Fruit fly (Drosophila melanogaster) whole organism, prepupa: ENCODE results near the gene CG3345.

ENCODE experiments used
- CG10669 ChIP-seq: fragments of 200-800 bp; sonication (Bioruptor generic); optimal IDR thresholded peaks from 3 replicates; lab custom pipeline; 2018; ENCODE audit warnings: missing biosample characterization, mild to moderate bottlenecking, missing genetic modification characterization, moderate library complexity
- CG11762 ChIP-seq: fragments of 200-800 bp; sonication (Bioruptor generic); optimal IDR thresholded peaks from 3 replicates; lab custom pipeline; 2016; ENCODE audit warnings: missing biosample characterization, missing genetic modification characterization; ENCODE audit not compliant: insufficient read depth
- CG1621 ChIP-seq: fragments of 200-800 bp; sonication (Bioruptor generic); optimal IDR thresholded peaks from 3 replicates; lab custom pipeline; 2018; ENCODE audit warnings: missing biosample characterization, mild to moderate bottlenecking, missing genetic modification characterization
- CG3032 ChIP-seq: fragments of 200-800 bp; optimal IDR thresholded peaks from 2 replicates; lab custom pipeline; 2019; ENCODE audit warnings: missing biosample characterization, mild to moderate bottlenecking, missing genetic modification characterization, moderate library complexity
- CG31627 ChIP-seq: fragments of 200-800 bp; sonication (Bioruptor generic); optimal IDR thresholded peaks from 3 replicates; lab custom pipeline; 2016; ENCODE audit warnings: missing biosample characterization, missing genetic modification characterization
- CG34406 ChIP-seq: fragments of 200-800 bp; sonication (Bioruptor generic); optimal IDR thresholded peaks from 3 replicates; lab custom pipeline; 2016; ENCODE audit warnings: missing biosample characterization, missing genetic modification characterization
- CG4318 ChIP-seq: fragments of 200-800 bp; sonication (Bioruptor generic); optimal IDR thresholded peaks from 3 replicates; lab custom pipeline; 2017; ENCODE audit warnings: missing biosample characterization, mild to moderate bottlenecking, missing genetic modification characterization
- CG6792 ChIP-seq: fragments of 200-800 bp; sonication (Bioruptor generic); optimal IDR thresholded peaks from 3 replicates; lab custom pipeline; 2016; ENCODE audit warnings: missing biosample characterization, missing genetic modification characterization
- CG8119 ChIP-seq: fragments of 200-800 bp; sonication (Bioruptor generic); IDR thresholded peaks from 3 replicates; pipeline ENCODE4 v1.3.6; 2022; ENCODE audit warnings: missing biosample characterization, missing genetic modification characterization
- CG8319 ChIP-seq: fragments of 200-800 bp; sonication (Bioruptor generic); optimal IDR thresholded peaks from 3 replicates; lab custom pipeline; 2016; ENCODE audit warnings: missing biosample characterization, missing genetic modification characterization
- Eip75B ChIP-seq: fragments of 200-800 bp; sonication (Bioruptor generic); optimal IDR thresholded peaks from 3 replicates; lab custom pipeline; 2016; ENCODE audit warnings: missing biosample characterization, missing genetic modification characterization
- Eip78C ChIP-seq: fragments of 200-800 bp; sonication (Bioruptor generic); peaks from one replicate; lab custom pipeline; 2016; ENCODE audit warnings: missing biosample characterization, missing genetic modification characterization
- Eip93F ChIP-seq: fragments of 200-800 bp; sonication (Bioruptor generic); optimal IDR thresholded peaks from 2 replicates; lab custom pipeline; 2016; ENCODE audit warnings: missing biosample characterization, mild to moderate bottlenecking, missing genetic modification characterization
- Ets96B ChIP-seq: fragments of 200-800 bp; optimal IDR thresholded peaks from 2 replicates; lab custom pipeline; 2019; ENCODE audit warnings: missing biosample characterization, mild to moderate bottlenecking, missing genetic modification characterization, moderate library complexity
- Gug ChIP-seq: fragments of 200-800 bp; sonication (Bioruptor generic); IDR thresholded peaks from 2 replicates; pipeline ENCODE4 v1.3.6; 2022; ENCODE audit warnings: missing biosample characterization, missing genetic modification characterization
- Hr38 ChIP-seq: sonication (Bioruptor generic); optimal IDR thresholded peaks from 2 replicates; lab custom pipeline; 2016; ENCODE audit warnings: missing biosample characterization, missing genetic modification characterization
- Hr39 ChIP-seq: fragments of 200-800 bp; sonication (Bioruptor generic); optimal IDR thresholded peaks from 2 replicates; lab custom pipeline; 2016; ENCODE audit warnings: missing biosample characterization, missing genetic modification characterization
- Hr4 ChIP-seq: fragments of 200-800 bp; sonication (Bioruptor generic); optimal IDR thresholded peaks from 3 replicates; lab custom pipeline; 2016; ENCODE audit warnings: missing biosample characterization, missing genetic modification characterization
- Smox ChIP-seq: fragments of 200-800 bp; sonication (Bioruptor generic); optimal IDR thresholded peaks from 3 replicates; lab custom pipeline; 2016; ENCODE audit warnings: missing biosample characterization, missing genetic modification characterization
- Sox102F ChIP-seq: fragments of 200-800 bp; sonication (Bioruptor generic); optimal IDR thresholded peaks from 2 replicates; lab custom pipeline; 2016; ENCODE audit warnings: missing biosample characterization, mild to moderate bottlenecking, missing genetic modification characterization
- Sox14 ChIP-seq: fragments of 200-800 bp; sonication (Bioruptor generic); optimal IDR thresholded peaks from 3 replicates; lab custom pipeline; 2016; ENCODE audit warnings: missing biosample characterization, missing genetic modification characterization
- achi ChIP-seq: fragments of 200-800 bp; sonication (Bioruptor generic); optimal IDR thresholded peaks from 3 replicates; lab custom pipeline; 2016; ENCODE audit warnings: missing biosample characterization, missing genetic modification characterization
- acj6 ChIP-seq: fragments of 200-800 bp; sonication (Bioruptor generic); optimal IDR thresholded peaks from 3 replicates; lab custom pipeline; 2016; ENCODE audit warnings: missing biosample characterization, missing genetic modification characterization
- cyc ChIP-seq: fragments of 200-800 bp; sonication (Bioruptor generic); optimal IDR thresholded peaks from 3 replicates; lab custom pipeline; 2016; ENCODE audit warnings: missing biosample characterization, missing genetic modification characterization
- dsx ChIP-seq: fragments of 200-800 bp; optimal IDR thresholded peaks from 3 replicates; lab custom pipeline; 2019; ENCODE audit warnings: missing biosample characterization, mild to moderate bottlenecking, missing genetic modification characterization, moderate library complexity; ENCODE audit not compliant: poor library complexity, severe bottlenecking
- eg ChIP-seq: fragments of 200-800 bp; sonication (Bioruptor generic); IDR thresholded peaks from 3 replicates; pipeline ENCODE4 v1.3.6; 2022; ENCODE audit warnings: missing biosample characterization, missing genetic modification characterization
- esn ChIP-seq: fragments of 200-800 bp; sonication (Bioruptor generic); optimal IDR thresholded peaks from 2 replicates; lab custom pipeline; 2016; ENCODE audit warnings: missing biosample characterization, mild to moderate bottlenecking, missing genetic modification characterization, moderate library complexity
- fd59A ChIP-seq: fragments of 200-800 bp; sonication (Bioruptor generic); optimal IDR thresholded peaks from 2 replicates; lab custom pipeline; 2017; ENCODE audit warnings: missing biosample characterization, mild to moderate bottlenecking, missing genetic modification characterization, missing genetic modification reagents
- fd85E ChIP-seq: fragments of 200-800 bp; sonication (Bioruptor generic); optimal IDR thresholded peaks from 3 replicates; lab custom pipeline; 2016; ENCODE audit warnings: missing biosample characterization, missing genetic modification characterization
- lz ChIP-seq: fragments of 200-800 bp; sonication (Bioruptor generic); optimal IDR thresholded peaks from 3 replicates; lab custom pipeline; 2016; ENCODE audit warnings: missing biosample characterization, missing genetic modification characterization
- net ChIP-seq: fragments of 200-800 bp; sonication (Bioruptor generic); optimal IDR thresholded peaks from 3 replicates; lab custom pipeline; 2016; ENCODE audit warnings: missing biosample characterization, missing genetic modification characterization
- pdm3 ChIP-seq: fragments of 200-800 bp; sonication (Bioruptor generic); optimal IDR thresholded peaks from 3 replicates; lab custom pipeline; 2016; ENCODE audit warnings: missing biosample characterization, missing genetic modification characterization
- salr ChIP-seq, 2 experiments: fragments of 200-800 bp; sonication (Bioruptor generic); optimal IDR thresholded peaks; 3 replicates each; lab custom pipeline; 2016 to 2018; ENCODE audit warnings: missing biosample characterization in 2 of 2, missing genetic modification characterization in 2 of 2, mild to moderate bottlenecking in 1 of 2
- spab ChIP-seq: fragments of 200-800 bp; sonication (Bioruptor generic); optimal IDR thresholded peaks from 2 replicates; lab custom pipeline; 2017; ENCODE audit warnings: missing biosample characterization, mild to moderate bottlenecking, missing genetic modification characterization, missing genetic modification reagents

Gene CG3345

DNA sequence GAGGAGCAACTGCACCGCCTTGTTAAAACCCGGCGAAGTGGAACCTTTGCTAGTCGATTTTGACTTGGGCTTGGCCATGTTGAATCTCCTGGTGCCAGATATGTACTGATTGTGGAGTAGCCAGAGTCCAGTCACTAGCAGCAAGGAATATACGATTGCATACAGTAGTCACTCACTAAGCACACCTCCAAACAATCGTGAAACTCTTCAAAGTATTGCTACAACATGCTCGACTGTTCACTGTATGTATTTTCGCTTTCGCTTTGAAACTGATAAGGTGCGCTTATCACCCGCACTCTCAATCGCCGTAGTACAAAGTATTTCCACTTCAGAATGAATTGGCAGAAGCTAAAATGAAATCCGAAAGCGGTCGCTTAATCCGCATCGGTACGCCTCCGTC is 17.5 kb downstream of the CG3345 start (continued):
- peak; percentile 27; the same call in 1 of the 3 replicates for TF ChIP-seq CG8119 (GFP tag; lab: Robert Waterston, UW)
- TF ChIP-seq Sox14 (GFP tag; lab: Kevin White, UChicago), result peak; percentile 87
- peak; percentile 55 for TF ChIP-seq achi (GFP tag; lab: Kevin White, UChicago)
- peak; percentile 41 for TF ChIP-seq Ets96B (tag; lab: Kevin White, UChicago)
- peak in 1 of 2 experiments; percentile 48 for TF ChIP-seq salr (GFP tag; optimal IDR thresholded peaks at IDR 0.05; lab: Kevin White, UChicago)
- TF ChIP-seq Eip93F, result peak; percentile 92
- peak; percentile 83 for TF ChIP-seq cyc (GFP tag; lab: Kevin White, UChicago)
- TF ChIP-seq CG8319, result peak; percentile 44
- TF ChIP-seq lz (GFP tag; lab: Kevin White, UChicago), result peak; percentile 73
- TF ChIP-seq Smox (GFP tag; lab: Kevin White, UChicago), result no peak
- TF ChIP-seq acj6 (GFP tag; lab: Kevin White, UChicago), result peak; percentile 69
- peak; percentile 88 for TF ChIP-seq dsx
- peak; percentile 91 for TF ChIP-seq Eip78C
- TF ChIP-seq CG34406 (GFP tag; lab: Kevin White, UChicago), result peak; percentile 62
- TF ChIP-seq Hr39 (GFP tag; lab: Kevin White, UChicago), result peak; percentile 84
- TF ChIP-seq CG10669 (GFP tag; lab: Kevin White, UChicago), result peak; percentile 67
- TF ChIP-seq Gug (GFP tag; lab: Robert Waterston, UW), result 0 out of 2 replicates have a peak, but pooled peaks have one; percentile 24
- peak; percentile 75 for TF ChIP-seq Hr4 (GFP tag; lab: Kevin White, UChicago)
- TF ChIP-seq net (GFP tag; lab: Kevin White, UChicago), result peak; percentile 80
- peak; percentile 40 for TF ChIP-seq CG3032 (tag; lab: Kevin White, UChicago)
- TF ChIP-seq eg (GFP tag; lab: Robert Waterston, UW), result peak; percentile 73; the same call in 2 of the 3 replicates
- TF ChIP-seq pdm3, result peak; percentile 80

DNA sequence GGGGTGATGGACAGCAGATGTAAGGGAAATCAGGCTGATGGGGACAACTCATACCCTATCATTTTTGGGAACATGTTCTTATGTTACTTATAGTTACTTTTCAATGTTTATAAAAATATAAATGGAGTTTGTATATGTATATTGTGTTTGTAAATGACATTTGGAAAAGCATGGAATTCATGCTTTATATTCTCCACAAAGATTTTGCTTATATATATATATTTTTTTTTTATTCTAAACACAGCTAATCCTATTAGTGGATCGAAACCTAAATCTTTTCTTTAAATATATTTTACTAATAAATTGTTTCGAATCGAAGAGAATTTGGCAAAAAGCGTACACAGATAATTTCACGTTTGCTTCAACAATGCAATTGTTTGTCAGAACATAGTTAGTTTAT is 20.2 kb downstream of the CG3345 start, which contains the start of gene Amnionless:
Gene Amnionless (minus strand): TSS at position 101 of the 400 bp plus-strand sequence.
- TF ChIP-seq Hr4 (GFP tag; lab: Kevin White, UChicago), result no peak
- TF ChIP-seq Eip75B (GFP tag; lab: Kevin White, UChicago), result no peak
- TF ChIP-seq Hr38, result no peak
- no peak for TF ChIP-seq CG10669 (GFP tag; lab: Kevin White, UChicago)
- TF ChIP-seq dsx, result no peak
- TF ChIP-seq fd59A, result no peak
- TF ChIP-seq Eip78C, result no peak
- no peak for TF ChIP-seq Eip93F
- no peak for TF ChIP-seq spab (GFP tag; lab: Kevin White, UChicago)
- TF ChIP-seq esn (GFP tag; lab: Kevin White, UChicago), result no peak
- TF ChIP-seq Smox (GFP tag; lab: Kevin White, UChicago), result no peak
- no peak for TF ChIP-seq net (GFP tag; lab: Kevin White, UChicago)
- TF ChIP-seq CG4318 (GFP tag; lab: Kevin White, UChicago), result no peak
- TF ChIP-seq Sox102F (GFP tag; lab: Kevin White, UChicago), result no peak
- no peak for TF ChIP-seq CG11762

DNA sequence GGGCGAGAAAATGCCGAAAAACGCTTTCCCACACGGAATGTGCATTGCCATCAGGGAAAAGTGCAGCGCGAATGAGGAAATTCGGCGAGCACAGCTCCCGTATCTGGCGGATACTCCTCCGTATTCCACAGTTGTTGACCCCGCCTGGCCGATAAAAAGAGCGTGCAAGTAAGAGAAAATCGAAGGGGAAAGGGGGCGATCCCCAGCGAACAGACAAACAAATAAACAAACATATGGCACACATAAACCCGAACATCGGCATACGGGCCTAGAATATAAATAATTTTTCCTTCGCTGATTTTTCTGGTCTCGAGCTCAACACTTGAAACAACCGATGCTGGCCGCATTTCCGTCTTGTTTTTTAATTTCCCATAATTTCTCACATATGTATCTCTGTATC is 21.5 kb downstream of the CG3345 start:
- TF ChIP-seq CG31627 (GFP tag; lab: Kevin White, UChicago), result no peak
- no peak for TF ChIP-seq Ets96B (tag; lab: Kevin White, UChicago)
- TF ChIP-seq fd85E (GFP tag; lab: Kevin White, UChicago), result no peak
- no peak for TF ChIP-seq CG6792 (GFP tag; lab: Kevin White, UChicago)
- no peak for TF ChIP-seq salr (GFP tag; optimal IDR thresholded peaks at IDR 0.05; lab: Kevin White, UChicago)
- TF ChIP-seq CG1621 (tag; lab: Kevin White, UChicago), result peak; percentile 7

DNA sequence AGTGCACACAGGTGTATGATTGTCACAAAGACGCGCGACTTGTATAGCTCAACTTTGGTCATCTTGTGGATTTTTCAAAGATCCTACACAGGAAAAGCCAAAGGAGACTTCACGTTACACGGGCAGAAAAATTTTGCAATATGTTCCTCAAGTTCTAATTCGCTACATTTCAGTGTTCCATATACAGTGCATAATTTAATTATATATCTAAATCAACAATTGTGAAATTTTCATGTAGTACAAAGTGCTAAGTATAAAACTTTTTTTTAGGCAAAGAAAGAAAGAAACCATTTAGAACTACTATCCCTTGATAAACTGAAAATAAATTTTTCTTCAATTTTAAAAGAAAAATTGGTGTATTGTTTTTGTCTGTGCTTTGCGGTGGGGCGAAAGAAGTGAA is 22.1 kb downstream of the CG3345 start:
- TF ChIP-seq Eip78C (peak; percentile 54), Ets96B (tag; lab: Kevin White, UChicago) (no peak)
